Worm (Caenorhabditis elegans) whole organism, L1 larva: Measurements from ENCODE around the gene T08B1.4.

Experiments used
- C04F5.9 ChIP-seq: sonication (generic microtip); optimal IDR thresholded peaks from 2 replicates; lab custom pipeline; 2016; ENCODE audit warnings: missing genetic modification characterization, missing compliant biosample characterization
- C16A3.4 ChIP-seq: fragments of 150-350 bp; optimal IDR thresholded peaks from 2 replicates; lab custom pipeline; 2014; ENCODE audit warnings: missing biosample characterization, missing genetic modification characterization
- F16B12.6 ChIP-seq: fragments of 150-350 bp; optimal IDR thresholded peaks from 2 replicates; lab custom pipeline; 2014; ENCODE audit warnings: missing biosample characterization, missing genetic modification characterization
- alr-1 ChIP-seq: fragments of 200-800 bp; sonication (Bioruptor generic); optimal IDR thresholded peaks from 2 replicates; lab custom pipeline; 2018; ENCODE audit warnings: borderline replicate concordance, mild to moderate bottlenecking, missing genetic modification characterization, missing compliant biosample characterization
- aly-2 ChIP-seq: fragments of 150-350 bp; optimal IDR thresholded peaks from 2 replicates; lab custom pipeline; 2014; ENCODE audit warnings: missing biosample characterization, missing genetic modification characterization
- ceh-8 ChIP-seq: fragments of 200-800 bp; sonication (Bioruptor generic); optimal IDR thresholded peaks from 2 replicates; lab custom pipeline; 2018; ENCODE audit warnings: mild to moderate bottlenecking, missing genetic modification characterization, moderate library complexity, missing compliant biosample characterization
- ceh-82 ChIP-seq, 3 experiments: fragments of 150-350 bp in 1 of 3; sonication (generic microtip) in 2 of 3; optimal IDR thresholded peaks; 2 replicates each; lab custom pipeline; 2014 to 2017; ENCODE audit warnings: missing biosample characterization in 3 of 3, missing genetic modification characterization in 3 of 3
- ceh-88 ChIP-seq: fragments of 200-800 bp; sonication (Bioruptor generic); IDR thresholded peaks from 2 replicates; pipeline ENCODE4 v1.3.6; 2022; ENCODE audit warnings: missing genetic modification characterization, missing compliant biosample characterization
- ceh-90 ChIP-seq: sonication (generic microtip); optimal IDR thresholded peaks from 2 replicates; lab custom pipeline; 2016; ENCODE audit warnings: missing genetic modification characterization, missing compliant biosample characterization
- ces-1 ChIP-seq: fragments of 150-350 bp; optimal IDR thresholded peaks from 2 replicates; lab custom pipeline; 2014; ENCODE audit warnings: missing biosample characterization, missing genetic modification reagents, missing genetic modification characterization
- dpl-1 ChIP-seq, 3 experiments: fragments of 150-350 bp in 2 of 3; sonication (generic microtip) in 1 of 3; optimal IDR thresholded peaks; 2 replicates each; lab custom pipeline; 2014 to 2017; ENCODE audit warnings: missing biosample characterization in 3 of 3, missing genetic modification characterization in 3 of 3, missing genetic modification reagents in 3 of 3
- elt-3 ChIP-seq, 6 experiments: fragments of 150-350 bp in 1 of 6; sonication (generic microtip); optimal IDR thresholded peaks; 2 replicates each; lab custom pipeline; 2017 to 2018; ENCODE audit warnings: missing biosample characterization in 6 of 6, missing genetic modification characterization in 6 of 6, inconsistent platforms in 1 of 6
- fkh-10 ChIP-seq: sonication (generic microtip); optimal IDR thresholded peaks from 2 replicates; lab custom pipeline; 2017; ENCODE audit warnings: missing biosample characterization, missing genetic modification reagents, missing genetic modification characterization
- fkh-8 ChIP-seq: sonication (generic microtip); optimal IDR thresholded peaks from 2 replicates; lab custom pipeline; 2016; ENCODE audit warnings: mild to moderate bottlenecking, missing genetic modification characterization, missing compliant biosample characterization
- fos-1 ChIP-seq: fragments of 150-350 bp; optimal IDR thresholded peaks from 2 replicates; lab custom pipeline; 2014; ENCODE audit warnings: missing biosample characterization, missing genetic modification characterization
- grh-1 ChIP-seq: fragments of 200-800 bp; sonication (Bioruptor generic); IDR thresholded peaks from 2 replicates; pipeline ENCODE4 v1.3.6; 2022; ENCODE audit warnings: missing genetic modification reagents, missing genetic modification characterization, missing compliant biosample characterization
- hlh-17 ChIP-seq: fragments of 200-800 bp; sonication (Bioruptor generic); optimal IDR thresholded peaks from 2 replicates; lab custom pipeline; 2018; ENCODE audit warnings: missing genetic modification characterization, mild to moderate bottlenecking, missing compliant biosample characterization, moderate library complexity, borderline replicate concordance
- isw-1 ChIP-seq: fragments of 200-800 bp; sonication (Bioruptor generic); IDR thresholded peaks from 2 replicates; pipeline ENCODE4 v1.3.6; 2022; ENCODE audit warnings: missing genetic modification characterization, missing compliant biosample characterization
- lin-14 ChIP-seq: fragments of 200-800 bp; sonication (Bioruptor generic); optimal IDR thresholded peaks from 2 replicates; lab custom pipeline; 2018; ENCODE audit warnings: mild to moderate bottlenecking, missing genetic modification characterization, moderate library complexity, missing compliant biosample characterization
- lin-39 ChIP-seq: fragments of 150-350 bp; optimal IDR thresholded peaks from 2 replicates; lab custom pipeline; 2014; ENCODE audit warnings: missing biosample characterization, missing genetic modification reagents, missing genetic modification characterization
- mab-9 ChIP-seq: fragments of 200-800 bp; sonication (Bioruptor generic); IDR thresholded peaks from 2 replicates; pipeline ENCODE4 v1.3.6; 2022; ENCODE audit warnings: missing genetic modification reagents, missing genetic modification characterization, missing compliant biosample characterization
- nhr-12 ChIP-seq: sonication (generic microtip); optimal IDR thresholded peaks from 2 replicates; lab custom pipeline; 2017; ENCODE audit warnings: missing biosample characterization, missing genetic modification characterization
- nhr-19 ChIP-seq: fragments of 200-800 bp; sonication (Bioruptor generic); conservative IDR thresholded peaks from 2 replicates; pipeline ENCODE4 v1.3.6; 2022; ENCODE audit warnings: missing genetic modification characterization, missing compliant biosample characterization
- nhr-237 ChIP-seq: fragments of 150-350 bp; optimal IDR thresholded peaks from 2 replicates; lab custom pipeline; 2014; ENCODE audit warnings: missing biosample characterization, missing genetic modification characterization
- nhr-28 ChIP-seq: fragments of 150-350 bp; optimal IDR thresholded peaks from 2 replicates; lab custom pipeline; 2014; ENCODE audit warnings: missing biosample characterization, missing genetic modification characterization
- nhr-71 ChIP-seq: sonication (generic microtip); optimal IDR thresholded peaks from 2 replicates; lab custom pipeline; 2016; ENCODE audit warnings: mild to moderate bottlenecking, missing genetic modification characterization, moderate library complexity, missing compliant biosample characterization
- nhr-77 ChIP-seq: fragments of 150-350 bp; optimal IDR thresholded peaks from 2 replicates; lab custom pipeline; 2014; ENCODE audit warnings: missing biosample characterization, missing genetic modification characterization
- nhr-84 ChIP-seq: sonication (generic microtip); optimal IDR thresholded peaks from 2 replicates; lab custom pipeline; 2017; ENCODE audit warnings: missing biosample characterization, missing genetic modification characterization
- nhr-85 ChIP-seq: sonication (generic microtip); peaks from one replicate; lab custom pipeline; 2016; ENCODE audit warnings: missing genetic modification characterization, inconsistent platforms, missing compliant biosample characterization
- pag-3 ChIP-seq: sonication (generic microtip); optimal IDR thresholded peaks from 2 replicates; lab custom pipeline; 2017; ENCODE audit warnings: missing genetic modification characterization, mild to moderate bottlenecking, missing compliant biosample characterization, antibody characterized with exemption, borderline replicate concordance; ENCODE audit not compliant: insufficient read depth
- pqm-1 ChIP-seq: sonication (generic microtip); optimal IDR thresholded peaks from 3 replicates; lab custom pipeline; 2017; ENCODE audit warnings: missing biosample characterization, missing genetic modification characterization
- rnt-1 ChIP-seq: sonication (generic microtip); optimal IDR thresholded peaks from 2 replicates; lab custom pipeline; 2016; ENCODE audit warnings: mild to moderate bottlenecking, missing genetic modification characterization, moderate library complexity, missing compliant biosample characterization
- skn-1 ChIP-seq: fragments of 150-350 bp; optimal IDR thresholded peaks from 2 replicates; lab custom pipeline; 2014; ENCODE audit warnings: missing biosample characterization, missing genetic modification characterization
- snu-23 ChIP-seq: sonication (generic microtip); optimal IDR thresholded peaks from 2 replicates; lab custom pipeline; 2016; ENCODE audit warnings: missing genetic modification characterization, missing compliant biosample characterization
- sox-4 ChIP-seq: sonication (generic microtip); optimal IDR thresholded peaks from 2 replicates; lab custom pipeline; 2016; ENCODE audit warnings: missing genetic modification characterization, missing compliant biosample characterization
- sptf-1 ChIP-seq: fragments of 150-350 bp; optimal IDR thresholded peaks from 2 replicates; lab custom pipeline; 2014; ENCODE audit warnings: missing biosample characterization, missing genetic modification characterization
- sup-37 ChIP-seq: fragments of 200-800 bp; sonication (Bioruptor generic); optimal IDR thresholded peaks from 2 replicates; lab custom pipeline; 2018; ENCODE audit warnings: mild to moderate bottlenecking, missing genetic modification characterization, missing compliant biosample characterization
- unc-62 ChIP-seq: fragments of 150-350 bp; optimal IDR thresholded peaks from 2 replicates; lab custom pipeline; 2014; ENCODE audit warnings: missing biosample characterization, missing genetic modification reagents, missing genetic modification characterization
- unc-98 ChIP-seq: fragments of 200-800 bp; sonication (Bioruptor generic); IDR thresholded peaks from 2 replicates; pipeline ENCODE4 v1.3.6; 2022; ENCODE audit warnings: missing genetic modification characterization, missing compliant biosample characterization
- xbp-1 ChIP-seq: sonication (generic microtip); optimal IDR thresholded peaks from 2 replicates; lab custom pipeline; 2016; ENCODE audit warnings: missing genetic modification characterization, missing compliant biosample characterization
- zag-1 ChIP-seq: fragments of 150-350 bp; optimal IDR thresholded peaks from 2 replicates; lab custom pipeline; 2014; ENCODE audit warnings: missing biosample characterization, missing genetic modification characterization
- zip-4 ChIP-seq: fragments of 200-800 bp; sonication (Bioruptor generic); optimal IDR thresholded peaks from 2 replicates; lab custom pipeline; 2018; ENCODE audit warnings: mild to moderate bottlenecking, missing genetic modification characterization, moderate library complexity, missing compliant biosample characterization
- ztf-11 ChIP-seq, 2 experiments: sonication (generic microtip); optimal IDR thresholded peaks; 2 replicates each; lab custom pipeline; 2016 to 2017; ENCODE audit warnings: missing genetic modification characterization in 2 of 2, missing biosample characterization in 1 of 2, missing compliant biosample characterization in 1 of 2

Gene T08B1.4

DNA sequence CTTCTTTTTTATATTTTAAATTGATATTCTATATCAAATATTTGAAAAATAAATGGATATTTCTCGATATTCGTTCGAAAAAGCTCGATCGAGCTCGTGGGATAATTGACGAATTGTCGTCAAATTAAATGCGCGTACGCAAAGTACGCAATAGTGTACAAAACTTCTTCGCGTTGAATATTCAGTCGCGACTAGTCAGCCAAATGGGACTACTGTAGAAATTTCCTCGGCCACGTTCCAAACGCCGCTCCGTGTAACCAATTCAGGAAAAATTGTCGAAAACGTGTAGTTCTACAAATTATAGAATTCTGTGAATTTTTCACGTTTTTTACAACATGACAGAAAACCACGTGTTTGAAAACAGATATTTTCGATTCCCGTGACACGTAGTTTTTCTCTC lies 29.3 kb downstream of the T08B1.4 start (continued):
- TF ChIP-seq fkh-8 (tag; lab: Kevin White, UChicago) (peak; percentile 34), sox-4 (tag; lab: Kevin White, UChicago) (no peak), elt-3 (tag; optimal IDR thresholded peaks at IDR 0.05; lab: Kevin White, UChicago) (peak in 1 of 6 experiments; percentile 16), C16A3.4 (tag; lab: Kevin White, UChicago) (no peak), snu-23 (GFP tag; lab: Kevin White, UChicago) (peak; percentile 54), nhr-71 (tag; lab: Kevin White, UChicago) (peak; percentile 79), ceh-8 (GFP tag; lab: Kevin White, UChicago) (no peak)

ce11 chrV:2011777-2012176 lies 32.7 kb downstream of the T08B1.4 start, which contains the start of gene F59A7.7:
F59A7.7 (plus strand) TSS chrV:2012077.
- TF ChIP-seq fkh-8 (tag; lab: Kevin White, UChicago) (no peak), dpl-1 (GFP tag; optimal IDR thresholded peaks at IDR 0.05; lab: Kevin White, UChicago) (no peak), mab-9 (no peak), alr-1 (tag; lab: Kevin White, UChicago) (no peak), pag-3 (tag; lab: Kevin White, UChicago) (no peak), ceh-90 (no peak), fkh-10 (GFP tag; lab: Kevin White, UChicago) (no peak), fos-1 (tag; lab: Kevin White, UChicago) (no peak), rnt-1 (tag; lab: Kevin White, UChicago) (no peak), ceh-82 (tag; optimal IDR thresholded peaks at IDR 0.05; lab: Kevin White, UChicago) (no peak)
- TF ChIP-seq, all 84 proteins: peak for 0

- TF ChIP-seq ztf-11 (tag; optimal IDR thresholded peaks at IDR 0.05; lab: Kevin White, UChicago) (no peak), lin-14 (GFP tag; lab: Kevin White, UChicago) (no peak), nhr-19 (GFP tag; lab: Robert Waterston, UW) (no peak)
Observed at ce11 chrV:2013824-2014223, 34.8 kb downstream of the T08B1.4 start, which contains the start of gene F59A7.11. F59A7.11 (minus strand) TSS chrV:2013924.

DNA sequence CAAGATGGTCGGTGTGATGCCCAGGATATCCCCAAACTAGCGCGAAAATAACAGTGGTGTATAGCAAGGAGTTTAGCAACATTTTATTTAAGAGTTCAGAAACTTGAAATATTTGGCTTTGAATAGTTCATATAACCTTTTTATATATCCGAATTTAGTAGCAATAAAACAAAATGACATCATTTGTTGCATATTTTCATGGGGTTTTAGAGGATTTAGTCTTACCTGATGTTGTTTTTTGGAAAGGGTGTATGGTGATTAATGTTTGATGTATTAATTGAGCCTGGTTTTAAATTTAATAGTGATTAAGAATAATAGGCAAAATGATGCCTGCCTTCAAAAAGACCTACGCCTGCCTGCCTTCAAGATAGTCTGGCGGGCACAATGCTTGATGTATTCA lies 37.4 kb downstream of the T08B1.4 start, which contains the start of gene F59A7.2:
TSS of gene F59A7.2 (minus strand) at position 101 of the 400 bp plus-strand sequence.
- TF ChIP-seq snu-23 (GFP tag; lab: Kevin White, UChicago) (no peak), ceh-8 (GFP tag; lab: Kevin White, UChicago) (no peak), fkh-8 (tag; lab: Kevin White, UChicago) (no peak), ceh-88 (GFP tag; lab: Robert Waterston, UW) (no peak), unc-62 (no peak), aly-2 (tag; lab: Kevin White, UChicago) (no peak), alr-1 (tag; lab: Kevin White, UChicago) (no peak), nhr-84 (tag; lab: Kevin White, UChicago) (no peak), grh-1 (GFP tag; lab: Robert Waterston, UW) (no peak), isw-1 (GFP tag; lab: Robert Waterston, UW) (no peak), lin-39 (no peak), hlh-17 (GFP tag; lab: Kevin White, UChicago) (no peak), nhr-19 (GFP tag; lab: Robert Waterston, UW) (no peak), nhr-71 (tag; lab: Kevin White, UChicago) (no peak), zip-4 (GFP tag; lab: Kevin White, UChicago) (no peak), sup-37 (no peak), unc-98 (GFP tag; lab: Robert Waterston, UW) (no peak), pqm-1 (tag; lab: Kevin White, UChicago) (no peak)
- TF ChIP-seq, all 84 proteins: peak for 0

DNA sequence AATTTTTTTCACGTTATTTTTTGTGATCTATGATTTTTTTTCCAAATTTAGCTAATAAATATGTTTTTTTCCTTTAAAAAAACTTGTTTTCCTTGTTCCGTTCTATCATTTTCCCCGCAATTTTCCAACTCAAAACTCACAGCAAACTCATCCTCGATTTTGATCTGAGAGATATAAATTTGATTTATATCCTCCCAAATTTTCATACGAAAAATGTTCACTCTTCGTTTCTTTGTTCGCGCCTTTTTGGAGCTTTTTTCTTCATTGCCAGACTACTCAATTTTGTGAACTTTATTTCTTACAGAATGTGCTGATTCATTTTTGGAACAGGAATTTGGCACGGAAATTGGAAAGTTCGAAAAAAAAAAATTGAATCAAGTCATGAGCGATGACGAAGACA lies 39.6 kb downstream of the T08B1.4 start, which contains the start of gene F59A7.14:
TSS of gene F59A7.14 (plus strand) at position 301 of the 400 bp plus-strand sequence.
- TF ChIP-seq pqm-1 (tag; lab: Kevin White, UChicago): no peak
- TF ChIP-seq nhr-237 (tag; lab: Kevin White, UChicago): no peak
- TF ChIP-seq sptf-1: no peak
- no peak for TF ChIP-seq C16A3.4 (tag; lab: Kevin White, UChicago)
- no peak for TF ChIP-seq zag-1 (tag; lab: Kevin White, UChicago)
- TF ChIP-seq nhr-19 (GFP tag; lab: Robert Waterston, UW): no peak
- TF ChIP-seq xbp-1 (tag; lab: Kevin White, UChicago): no peak
- no peak for TF ChIP-seq unc-62
- no peak for TF ChIP-seq aly-2 (tag; lab: Kevin White, UChicago)
- TF ChIP-seq snu-23 (GFP tag; lab: Kevin White, UChicago): no peak
- no peak for TF ChIP-seq nhr-85 (tag; lab: Kevin White, UChicago)
- no peak for TF ChIP-seq nhr-28 (tag; lab: Kevin White, UChicago)
- no peak for TF ChIP-seq nhr-77 (tag; lab: Kevin White, UChicago)
- TF ChIP-seq ces-1 (GFP tag; lab: Kevin White, UChicago): no peak
- no peak for TF ChIP-seq lin-39
- no peak for TF ChIP-seq skn-1 (tag; lab: Kevin White, UChicago)
- no peak for TF ChIP-seq F16B12.6
- no peak for TF ChIP-seq C04F5.9 (tag; lab: Kevin White, UChicago)
- TF ChIP-seq nhr-12 (tag; lab: Kevin White, UChicago): no peak
- TF ChIP-seq, all 84 proteins: peak for 0
